Fruit fly (Drosophila melanogaster) whole organism, prepupa: Measurements from ENCODE around the gene CG33645.
A peak's percentile ranks its signal among the peaks of the same experiment; 100 is the strongest.

Experiments used
- Blimp-1 ChIP-seq: fragments of 200-800 bp; sonication (Bioruptor generic); optimal IDR thresholded peaks from 3 replicates; lab custom pipeline; 2017; ENCODE audit warnings: missing biosample characterization, missing genetic modification characterization, mild to moderate bottlenecking, moderate library complexity, missing genetic modification reagents
- CG11902 ChIP-seq: fragments of 200-800 bp; sonication (Bioruptor generic); optimal IDR thresholded peaks from 3 replicates; lab custom pipeline; 2016; ENCODE audit warnings: missing biosample characterization, missing genetic modification characterization
- CG4318 ChIP-seq: fragments of 200-800 bp; sonication (Bioruptor generic); optimal IDR thresholded peaks from 3 replicates; lab custom pipeline; 2017; ENCODE audit warnings: missing biosample characterization, mild to moderate bottlenecking, missing genetic modification characterization
- OdsH ChIP-seq: fragments of 200-800 bp; sonication (Bioruptor generic); optimal IDR thresholded peaks from 3 replicates; lab custom pipeline; 2016; ENCODE audit warnings: missing biosample characterization, missing genetic modification characterization
- acj6 ChIP-seq: fragments of 200-800 bp; sonication (Bioruptor generic); optimal IDR thresholded peaks from 3 replicates; lab custom pipeline; 2016; ENCODE audit warnings: missing biosample characterization, missing genetic modification characterization
- dsx ChIP-seq: fragments of 200-800 bp; optimal IDR thresholded peaks from 3 replicates; lab custom pipeline; 2019; ENCODE audit warnings: missing biosample characterization, mild to moderate bottlenecking, missing genetic modification characterization, moderate library complexity; ENCODE audit not compliant: poor library complexity, severe bottlenecking
- fd85E ChIP-seq: fragments of 200-800 bp; sonication (Bioruptor generic); optimal IDR thresholded peaks from 3 replicates; lab custom pipeline; 2016; ENCODE audit warnings: missing biosample characterization, missing genetic modification characterization

DNA sequence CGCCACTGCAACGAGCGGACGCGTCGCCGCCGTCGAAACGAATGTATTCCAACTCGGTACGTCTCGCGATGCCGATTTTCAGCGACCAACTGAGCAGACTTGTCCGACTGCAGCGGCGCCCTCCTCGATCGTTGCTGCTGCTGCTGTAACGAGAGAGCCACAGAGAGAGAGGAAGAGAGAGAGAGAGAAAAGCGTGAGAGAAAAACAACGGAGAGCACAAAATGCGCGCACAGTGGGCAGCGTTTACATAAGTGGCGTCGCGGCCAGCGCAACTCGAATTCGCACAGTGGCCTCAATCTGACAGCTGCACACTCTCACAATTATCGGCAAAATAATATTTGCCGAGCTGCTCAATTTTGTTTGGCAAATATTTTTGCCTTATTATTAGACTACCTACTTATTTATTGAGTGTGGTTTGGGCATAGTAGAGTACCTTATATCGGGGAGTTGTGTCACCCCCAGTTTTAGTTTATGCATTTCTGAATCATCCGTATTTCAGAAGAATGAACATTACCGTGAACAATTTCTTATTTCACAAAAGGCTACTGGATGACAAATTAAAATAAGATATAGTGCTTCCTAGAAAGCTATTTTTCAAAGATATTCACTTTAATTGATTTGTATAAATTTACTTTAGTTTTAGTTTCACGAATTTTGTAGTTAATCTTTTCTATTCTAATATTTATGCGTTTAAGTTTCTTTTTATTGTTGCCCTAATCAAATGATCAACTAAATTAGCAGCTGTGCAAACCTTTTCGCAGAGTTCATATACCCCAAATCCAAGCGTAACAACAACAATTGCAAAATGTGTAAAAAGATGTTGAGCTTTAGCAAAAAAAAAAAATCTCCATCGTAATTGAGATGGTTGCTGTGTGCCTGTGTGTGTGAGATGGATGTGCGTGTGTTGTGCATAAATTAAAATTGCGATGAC, 19.0 kb upstream of the CG33645 start:
- TF ChIP-seq dsx (GFP tag; lab: Kevin White, UChicago) (no peak), CG4318 (GFP tag; lab: Kevin White, UChicago) (peak; percentile 60), CG11902 (GFP tag; lab: Kevin White, UChicago) (peak; percentile 56), acj6 (peak; percentile 58), OdsH (peak; percentile 74), fd85E (peak; percentile 27), Blimp-1 (GFP tag; lab: Kevin White, UChicago) (no peak)
